Fruit fly (Drosophila melanogaster): ENCODE results near the gene Naa15-16.

The Naa15-16 gene

dm6 chrX:19495611-19496583 is 16.1 kb downstream of the Naa15-16 start (continued):
- TF ChIP-seq CG6765 (GFP tag; optimal IDR thresholded peaks at IDR 0.05) (no peak), NFAT (GFP tag; IDR thresholded peaks at IDR 0.05) (no peak), CG2875 (GFP tag; optimal IDR thresholded peaks at IDR 0.05) (no peak), klu (GFP tag; IDR thresholded peaks at IDR 0.05) (peak; percentile 49), caup (GFP tag; optimal IDR thresholded peaks at IDR 0.05; ENCODE audit: severe bottlenecking) (peak; percentile 75), CG10147 (GFP tag; optimal IDR thresholded peaks at IDR 0.05) (peak; percentile 9), btn (GFP tag; optimal IDR thresholded peaks at IDR 0.05) (peak; percentile 3), slbo (GFP tag; IDR thresholded peaks at IDR 0.05) (peak; percentile 78), sqz (GFP tag; optimal IDR thresholded peaks at IDR 0.05) (no peak), HmgZ (tag; optimal IDR thresholded peaks at IDR 0.05) (peak; percentile 53), abd-A (tag; optimal IDR thresholded peaks at IDR 0.05) (no peak), lola (GFP tag; optimal IDR thresholded peaks at IDR 0.05) (peak in 1 of 3 experiments; percentile 37), sens-2 (GFP tag; IDR thresholded peaks at IDR 0.05) (no peak), CG12659 (GFP tag; optimal IDR thresholded peaks at IDR 0.05) (peak; percentile 45), pho (GFP tag; optimal IDR thresholded peaks at IDR 0.05) (peak; percentile 63), HLH54F (GFP tag; optimal IDR thresholded peaks at IDR 0.05) (peak; percentile 65), fd102C (GFP tag; optimal IDR thresholded peaks at IDR 0.05) (no peak), Dip3 (GFP tag; optimal IDR thresholded peaks at IDR 0.05) (peak; percentile 60), dati (GFP tag; IDR thresholded peaks at IDR 0.05) (no peak), TFAM (GFP tag; optimal IDR thresholded peaks at IDR 0.05) (no peak), HLH3B (GFP tag; IDR thresholded peaks at IDR 0.05) (peak; percentile 47; the same call in 1 of the 2 replicates), seq (GFP tag; IDR thresholded peaks at IDR 0.05) (peak; percentile 56; the same call in 1 of the 2 replicates), ac (GFP tag; optimal IDR thresholded peaks at IDR 0.05) (peak; percentile 16), disco-r (GFP tag; optimal IDR thresholded peaks at IDR 0.05) (peak; percentile 34), CG5245 (GFP tag; optimal IDR thresholded peaks at IDR 0.05) (no peak), CG1233 (GFP tag; optimal IDR thresholded peaks at IDR 0.05) (peak; percentile 31), CG17568 (GFP tag; optimal IDR thresholded peaks at IDR 0.05) (no peak), ci (GFP tag; IDR thresholded peaks at IDR 0.05) (peak; percentile 65; the same call in 2 of the 3 replicates), CG10979 (tag; optimal IDR thresholded peaks at IDR 0.05) (peak; percentile 46), CG11696 (GFP tag; IDR thresholded peaks at IDR 0.05) (peak; percentile 94), NC2α (GFP tag; optimal IDR thresholded peaks at IDR 0.05) (no peak), Rx (GFP tag; IDR thresholded peaks at IDR 0.05) (peak; percentile 34; the same call in 1 of the 2 replicates), ro (GFP tag; IDR thresholded peaks at IDR 0.05) (no peak), gcm2 (GFP tag; optimal IDR thresholded peaks at IDR 0.05) (peak; percentile 39), Drgx (GFP tag; IDR thresholded peaks at IDR 0.05) (peak; percentile 79), Mrtf (GFP tag; IDR thresholded peaks at IDR 0.05) (peak; percentile 59), Poxn (GFP tag; IDR thresholded peaks at IDR 0.05) (no peak), CG2678 (tag; optimal IDR thresholded peaks at IDR 0.05) (peak; percentile 78), gsb-n (tag; optimal IDR thresholded peaks at IDR 0.05) (no peak), CG2129 (GFP tag; IDR thresholded peaks at IDR 0.05; ENCODE audit: partially characterized antibody) (no peak), p53 (GFP tag; optimal IDR thresholded peaks at IDR 0.05) (peak; percentile 10), sens (GFP tag) (peak; percentile 70), Trl (optimal IDR thresholded peaks at IDR 0.05) (no peak), Trl (GFP tag; optimal IDR thresholded peaks at IDR 0.05) (peak; percentile 48), Dll (GFP tag; IDR thresholded peaks at IDR 0.05; ENCODE audit: partially characterized antibody) (no peak), Lim3 (GFP tag; IDR thresholded peaks at IDR 0.05) (no peak), pb (GFP tag; optimal IDR thresholded peaks at IDR 0.05) (peak; percentile 54), CG34376 (GFP tag; optimal IDR thresholded peaks at IDR 0.05) (peak; percentile 20), CG10543 (GFP tag; optimal IDR thresholded peaks at IDR 0.05) (peak; percentile 56)

Data from whole organism, embryonic.